Worm (Caenorhabditis elegans) whole organism, late embryonic: ENCODE data around the gene C05C8.5.

Source experiments
- K02D7.2 ChIP-seq: sonication (generic microtip); optimal IDR thresholded peaks from 2 replicates; lab custom pipeline; 2017; ENCODE audit warnings: mild to moderate bottlenecking, missing genetic modification characterization, missing compliant biosample characterization
- T23F11.4 ChIP-seq: fragments of 200-800 bp; sonication (Bioruptor generic); optimal IDR thresholded peaks from 2 replicates; lab custom pipeline; 2018; ENCODE audit warnings: mild to moderate bottlenecking, missing genetic modification characterization, missing compliant biosample characterization
- Y22D7AL.16 ChIP-seq: sonication (generic microtip); optimal IDR thresholded peaks from 2 replicates; lab custom pipeline; 2016; ENCODE audit warnings: missing genetic modification characterization, missing compliant biosample characterization
- ama-1 ChIP-seq: fragments of 150-350 bp; optimal IDR thresholded peaks from 2 replicates; lab custom pipeline; 2014
- ceh-14 ChIP-seq: sonication (generic microtip); optimal IDR thresholded peaks from 2 replicates; lab custom pipeline; 2016; ENCODE audit warnings: missing genotype, missing genetic modification characterization, missing compliant biosample characterization
- ceh-18 ChIP-seq: sonication (generic microtip); optimal IDR thresholded peaks from 2 replicates; lab custom pipeline; 2016; ENCODE audit warnings: missing genetic modification characterization, missing compliant biosample characterization
- ceh-2 ChIP-seq: sonication (generic microtip); optimal IDR thresholded peaks from 2 replicates; lab custom pipeline; 2016; ENCODE audit warnings: missing genotype, missing genetic modification characterization, missing compliant biosample characterization
- ceh-22 ChIP-seq: sonication (generic microtip); optimal IDR thresholded peaks from 2 replicates; lab custom pipeline; 2017; ENCODE audit warnings: missing biosample characterization, missing genetic modification characterization
- ceh-30 ChIP-seq: fragments of 150-350 bp; optimal IDR thresholded peaks from 2 replicates; lab custom pipeline; 2014; ENCODE audit warnings: missing biosample characterization, missing genetic modification characterization
- ceh-31 ChIP-seq: sonication (generic microtip); optimal IDR thresholded peaks from 2 replicates; lab custom pipeline; 2016; ENCODE audit warnings: missing genetic modification characterization, missing compliant biosample characterization
- ceh-34 ChIP-seq: sonication (generic microtip); optimal IDR thresholded peaks from 2 replicates; lab custom pipeline; 2016; ENCODE audit warnings: mild to moderate bottlenecking, missing genetic modification characterization, missing compliant biosample characterization
- ceh-45 ChIP-seq: fragments of 200-800 bp; sonication (Bioruptor generic); IDR thresholded peaks from 2 replicates; pipeline ENCODE4 v1.3.6; 2022; ENCODE audit warnings: missing genetic modification reagents, missing genetic modification characterization, missing compliant biosample characterization
- ceh-48 ChIP-seq: sonication (generic microtip); optimal IDR thresholded peaks from 2 replicates; lab custom pipeline; 2016; ENCODE audit warnings: missing genetic modification characterization, inconsistent platforms, missing compliant biosample characterization
- ceh-9 ChIP-seq: sonication (generic microtip); optimal IDR thresholded peaks from 2 replicates; lab custom pipeline; 2016; ENCODE audit warnings: mild to moderate bottlenecking, missing genetic modification characterization, inconsistent platforms, missing compliant biosample characterization
- dve-1 ChIP-seq: sonication (generic microtip); optimal IDR thresholded peaks from 2 replicates; lab custom pipeline; 2017; ENCODE audit warnings: antibody characterized with exemption, mild to moderate bottlenecking, missing genetic modification characterization, missing compliant biosample characterization
- elt-4 ChIP-seq: sonication (generic microtip); optimal IDR thresholded peaks from 2 replicates; lab custom pipeline; 2016; ENCODE audit warnings: missing genetic modification characterization, missing compliant biosample characterization
- fax-1 ChIP-seq: sonication (generic microtip); optimal IDR thresholded peaks from 2 replicates; lab custom pipeline; 2016; ENCODE audit warnings: missing genotype, missing genetic modification characterization, missing compliant biosample characterization
- hlh-13 ChIP-seq: fragments of 200-800 bp; sonication (Bioruptor generic); optimal IDR thresholded peaks from 2 replicates; lab custom pipeline; 2018; ENCODE audit warnings: mild to moderate bottlenecking, missing genetic modification characterization, missing compliant biosample characterization
- lin-11 ChIP-seq: fragments of 200-800 bp; sonication (Bioruptor generic); optimal IDR thresholded peaks from 2 replicates; lab custom pipeline; 2018; ENCODE audit warnings: mild to moderate bottlenecking, missing genetic modification characterization, missing compliant biosample characterization
- nfya-1 ChIP-seq: sonication (generic microtip); optimal IDR thresholded peaks from 2 replicates; lab custom pipeline; 2017; ENCODE audit warnings: missing genetic modification characterization, mild to moderate bottlenecking, missing compliant biosample characterization, antibody characterized with exemption, moderate library complexity
- nhr-11 ChIP-seq: fragments of 150-350 bp; optimal IDR thresholded peaks from 2 replicates; lab custom pipeline; 2014; ENCODE audit warnings: missing biosample characterization, missing genetic modification characterization
- npax-4 ChIP-seq: sonication (generic microtip); optimal IDR thresholded peaks from 2 replicates; lab custom pipeline; 2016; ENCODE audit warnings: missing genetic modification characterization, missing compliant biosample characterization
- odd-2 ChIP-seq: sonication (generic microtip); optimal IDR thresholded peaks from 2 replicates; lab custom pipeline; 2017; ENCODE audit warnings: antibody characterized with exemption, mild to moderate bottlenecking, missing genetic modification characterization, missing compliant biosample characterization
- pag-3 ChIP-seq: sonication (generic microtip); optimal IDR thresholded peaks from 2 replicates; lab custom pipeline; 2016; ENCODE audit warnings: missing compliant biosample characterization, missing genetic modification characterization, borderline replicate concordance
- pha-2 ChIP-seq: sonication (generic microtip); optimal IDR thresholded peaks from 2 replicates; lab custom pipeline; 2017; ENCODE audit warnings: mild to moderate bottlenecking, missing genetic modification characterization, missing compliant biosample characterization
- ref-2 ChIP-seq: sonication (generic microtip); optimal IDR thresholded peaks from 2 replicates; lab custom pipeline; 2016; ENCODE audit warnings: missing genetic modification characterization, missing compliant biosample characterization
- rnt-1 ChIP-seq: sonication (generic microtip); optimal IDR thresholded peaks from 2 replicates; lab custom pipeline; 2016; ENCODE audit warnings: missing genetic modification characterization, missing compliant biosample characterization
- sdc-2 ChIP-seq: sonication (generic microtip); optimal IDR thresholded peaks from 2 replicates; lab custom pipeline; 2016; ENCODE audit warnings: missing genotype, missing genetic modification characterization, missing compliant biosample characterization
- syd-9 ChIP-seq: sonication (generic microtip); optimal IDR thresholded peaks from 2 replicates; lab custom pipeline; 2016; ENCODE audit warnings: mild to moderate bottlenecking, missing genetic modification characterization, moderate library complexity, missing compliant biosample characterization
- tbx-2 ChIP-seq: sonication (generic microtip); optimal IDR thresholded peaks from 2 replicates; lab custom pipeline; 2016; ENCODE audit warnings: missing genetic modification characterization, missing compliant biosample characterization
- tbx-7 ChIP-seq: sonication (generic microtip); optimal IDR thresholded peaks from 2 replicates; lab custom pipeline; 2016; ENCODE audit warnings: missing genotype, missing genetic modification characterization, missing compliant biosample characterization
- unc-42 ChIP-seq: sonication (generic microtip); optimal IDR thresholded peaks from 2 replicates; lab custom pipeline; 2016; ENCODE audit warnings: missing genotype, missing genetic modification characterization, missing compliant biosample characterization
- unc-55 ChIP-seq: sonication (generic microtip); optimal IDR thresholded peaks from 2 replicates; lab custom pipeline; 2017; ENCODE audit warnings: missing biosample characterization, missing genetic modification reagents, missing genetic modification characterization
- unc-86 ChIP-seq: sonication (generic microtip); optimal IDR thresholded peaks from 2 replicates; lab custom pipeline; 2016; ENCODE audit warnings: missing genetic modification characterization, missing compliant biosample characterization
- ztf-16 ChIP-seq: sonication (generic microtip); optimal IDR thresholded peaks from 2 replicates; lab custom pipeline; 2017; ENCODE audit warnings: missing genetic modification characterization, missing compliant biosample characterization

Gene C05C8.5

ce11 chrV:7230847-7231246 is 3.8 kb downstream of the C05C8.5 start, which contains the start of the genes gei-6 and krr-1 (continued):
- TF ChIP-seq ceh-45 (GFP tag; lab: Robert Waterston, UW), result peak; percentile 55; the same call in 1 of the 2 replicates
- peak; percentile 74 for TF ChIP-seq lin-11 (tag; lab: Kevin White, UChicago)
- peak; percentile 41 for TF ChIP-seq hlh-13 (GFP tag; lab: Kevin White, UChicago)
- no peak for TF ChIP-seq nhr-11 (tag; lab: Kevin White, UChicago)
- TF ChIP-seq ceh-31 (tag; lab: Kevin White, UChicago), result peak; percentile 75
- no peak for TF ChIP-seq ceh-30 (tag; lab: Kevin White, UChicago)
- peak; percentile 82 for TF ChIP-seq Y22D7AL.16 (tag; lab: Kevin White, UChicago)
- TF ChIP-seq syd-9 (tag; lab: Kevin White, UChicago), result peak; percentile 58
- TF ChIP-seq pag-3, result no peak
- peak; percentile 89 for TF ChIP-seq tbx-2 (tag; lab: Kevin White, UChicago)
- TF ChIP-seq pha-2 (tag; lab: Kevin White, UChicago), result peak; percentile 85
- no peak for TF ChIP-seq ceh-18 (tag; lab: Kevin White, UChicago)
- TF ChIP-seq odd-2, result peak; percentile 87
- no peak for TF ChIP-seq dve-1 (tag; lab: Kevin White, UChicago)
- no peak for TF ChIP-seq ceh-22 (tag; lab: Kevin White, UChicago)
- peak; percentile 58 for TF ChIP-seq rnt-1
- TF ChIP-seq tbx-7, result peak; percentile 31

ce11 chrV:7225894-7226293 is 8.7 kb downstream of the C05C8.5 start:
- TF ChIP-seq ama-1 (lab: Kevin White, UChicago) (peak; percentile 63), Y22D7AL.16 (tag; lab: Kevin White, UChicago) (no peak)
- TF ChIP-seq, all 69 proteins: peak for 1

ce11 chrV:7224947-7225346 is 9.7 kb downstream of the C05C8.5 start, which contains the start of gene fkb-3:
TSS of gene fkb-3 (plus strand) at chrV:7225223.
- no peak for TF ChIP-seq rnt-1
- no peak for TF ChIP-seq npax-4 (tag; lab: Kevin White, UChicago)
- no peak for TF ChIP-seq T23F11.4 (GFP tag; lab: Kevin White, UChicago)
- no peak for TF ChIP-seq K02D7.2 (tag; lab: Kevin White, UChicago)
- TF ChIP-seq unc-55 (GFP tag; lab: Kevin White, UChicago), result no peak
- no peak for TF ChIP-seq ama-1 (lab: Kevin White, UChicago)
- no peak for TF ChIP-seq pag-3
- TF ChIP-seq ceh-30 (tag; lab: Kevin White, UChicago), result no peak
- TF ChIP-seq ceh-2 (tag; lab: Kevin White, UChicago), result no peak
- TF ChIP-seq fax-1 (tag; lab: Kevin White, UChicago), result no peak
- no peak for TF ChIP-seq dve-1 (tag; lab: Kevin White, UChicago)
- TF ChIP-seq ceh-31 (tag; lab: Kevin White, UChicago), result no peak
- no peak for TF ChIP-seq ceh-22 (tag; lab: Kevin White, UChicago)

ce11 chrV:7224353-7224752 is 10.3 kb downstream of the C05C8.5 start:
- TF ChIP-seq ref-2 (tag; lab: Kevin White, UChicago), result no peak
- TF ChIP-seq ceh-22 (tag; lab: Kevin White, UChicago), result no peak
- TF ChIP-seq ceh-14 (tag; lab: Kevin White, UChicago), result no peak
- TF ChIP-seq ceh-9 (tag; lab: Kevin White, UChicago), result no peak
- no peak for TF ChIP-seq dve-1 (tag; lab: Kevin White, UChicago)
- no peak for TF ChIP-seq sdc-2
- TF ChIP-seq elt-4, result no peak
- TF ChIP-seq, all 69 proteins: peak for 0

ce11 chrV:7223941-7224340 is 10.7 kb downstream of the C05C8.5 start, which contains the start of gene C13F10.1:
TSS of gene C13F10.1 (plus strand) at chrV:7224078.
- no peak for TF ChIP-seq ztf-16 (tag; lab: Kevin White, UChicago)
- TF ChIP-seq nfya-1 (tag; lab: Kevin White, UChicago), result peak; percentile 22
- TF ChIP-seq unc-86 (tag; lab: Kevin White, UChicago), result no peak
- TF ChIP-seq unc-42, result peak; percentile 46
- TF ChIP-seq unc-55 (GFP tag; lab: Kevin White, UChicago), result peak; percentile 82
- no peak for TF ChIP-seq dve-1 (tag; lab: Kevin White, UChicago)
- TF ChIP-seq ceh-34 (tag; lab: Kevin White, UChicago), result peak; percentile 26
- TF ChIP-seq ceh-48 (tag; lab: Kevin White, UChicago), result peak; percentile 38
- peak; percentile 16 for TF ChIP-seq ceh-31 (tag; lab: Kevin White, UChicago)
- TF ChIP-seq rnt-1, result peak; percentile 31
